Worm (Caenorhabditis elegans) whole organism, midembryonic: Measurements from ENCODE around the gene gad-2.

Source experiments
- T22C8.4 ChIP-seq: fragments of 200-800 bp; sonication (Bioruptor generic); IDR thresholded peaks from 2 replicates; pipeline ENCODE4 v1.3.6; 2022; ENCODE audit warnings: missing genetic modification characterization, missing compliant biosample characterization
- cog-1 ChIP-seq: sonication (generic microtip); optimal IDR thresholded peaks from 2 replicates; lab custom pipeline; 2016; ENCODE audit warnings: missing genetic modification characterization, missing compliant biosample characterization
- flt-1 ChIP-seq: fragments of 200-800 bp; sonication (Bioruptor generic); IDR thresholded peaks from 2 replicates; pipeline ENCODE4 v1.3.6; 2022; ENCODE audit warnings: missing genetic modification characterization, missing compliant biosample characterization
- klf-2 ChIP-seq: fragments of 200-800 bp; sonication (Bioruptor generic); conservative IDR thresholded peaks from 2 replicates; pipeline ENCODE4 v1.3.6; 2022; ENCODE audit warnings: missing genetic modification reagents, missing genetic modification characterization, missing compliant biosample characterization
- med-1 ChIP-seq: sonication (generic microtip); optimal IDR thresholded peaks from 2 replicates; lab custom pipeline; 2017; ENCODE audit warnings: missing genetic modification characterization, mild to moderate bottlenecking, missing compliant biosample characterization, antibody characterized with exemption, missing genetic modification reagents; ENCODE audit not compliant: insufficient read depth
- ref-1 ChIP-seq: fragments of 200-800 bp; sonication (Bioruptor generic); conservative IDR thresholded peaks from 2 replicates; pipeline ENCODE4 v1.3.6; 2022; ENCODE audit warnings: missing genetic modification reagents, missing genetic modification characterization, missing compliant biosample characterization
- tab-1 ChIP-seq: fragments of 200-800 bp; sonication (Bioruptor generic); IDR thresholded peaks from 2 replicates; pipeline ENCODE4 v1.3.6; 2022; ENCODE audit warnings: missing genetic modification characterization, missing compliant biosample characterization
- ztf-23 ChIP-seq: fragments of 200-800 bp; sonication (Bioruptor generic); IDR thresholded peaks from 2 replicates; pipeline ENCODE4 v1.3.6; 2022; ENCODE audit warnings: missing genetic modification reagents, missing genetic modification characterization, missing compliant biosample characterization
- ztf-29 ChIP-seq: fragments of 200-800 bp; sonication (Bioruptor generic); IDR thresholded peaks from 2 replicates; pipeline ENCODE4 v1.3.6; 2022; ENCODE audit warnings: missing genetic modification reagents, missing genetic modification characterization, missing compliant biosample characterization

The gad-2 gene

ce11 chrX:7430483-7430882 is 37.2 kb downstream of the gad-2 start:
- TF ChIP-seq flt-1 (GFP tag; lab: Robert Waterston, UW) = no peak

DNA sequence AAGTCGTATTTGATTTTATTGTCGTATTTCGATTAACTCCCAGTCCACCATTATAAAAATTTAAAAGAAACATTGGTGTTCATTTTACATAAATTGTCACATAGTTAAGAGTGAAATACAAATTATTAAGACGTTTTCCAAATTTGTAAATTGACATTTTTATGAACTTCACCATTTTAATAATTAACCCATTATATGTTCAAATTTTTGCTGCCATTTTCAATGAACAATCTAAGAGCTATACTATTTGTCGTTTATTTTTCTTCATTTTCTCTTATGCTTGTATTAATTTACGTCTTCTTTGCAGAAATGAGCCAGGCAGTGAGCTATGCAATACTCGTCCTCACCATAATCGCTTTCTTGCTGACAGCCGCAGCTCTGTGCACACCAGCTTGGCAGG is 37.9 kb downstream of the gad-2 start, which contains the start of gene clc-2:
TSS of gene clc-2 (plus strand) at position 301 of the 400 bp plus-strand sequence.
- TF ChIP-seq ztf-29 = no peak
- no peak for TF ChIP-seq klf-2 (GFP tag; lab: Robert Waterston, UW)
- no peak for TF ChIP-seq T22C8.4 (GFP tag; lab: Robert Waterston, UW)
- no peak for TF ChIP-seq tab-1 (GFP tag; lab: Robert Waterston, UW)
- TF ChIP-seq med-1 (GFP tag; lab: Kevin White, UChicago) = no peak
- TF ChIP-seq ztf-23 = no peak
- no peak for TF ChIP-seq cog-1 (tag; lab: Kevin White, UChicago)
- TF ChIP-seq flt-1 (GFP tag; lab: Robert Waterston, UW) = no peak
- TF ChIP-seq ref-1 (GFP tag; lab: Robert Waterston, UW) = no peak

ce11 chrX:7433269-7433668 is 40.0 kb downstream of the gad-2 start, which contains the start of gene clc-5:
Gene clc-5, plus strand, starts transcription at chrX:7433569.
- no peak for TF ChIP-seq T22C8.4 (GFP tag; lab: Robert Waterston, UW)

- TF ChIP-seq tab-1 (GFP tag; lab: Robert Waterston, UW) (no peak), cog-1 (tag; lab: Kevin White, UChicago) (no peak), ztf-29 (no peak), klf-2 (GFP tag; lab: Robert Waterston, UW) (no peak), T22C8.4 (GFP tag; lab: Robert Waterston, UW) (no peak), ref-1 (GFP tag; lab: Robert Waterston, UW) (no peak), ztf-23 (no peak), flt-1 (GFP tag; lab: Robert Waterston, UW) (no peak), med-1 (GFP tag; lab: Kevin White, UChicago) (no peak)
These were observed 43.6 kb downstream of the gad-2 start for ce11 chrX:7436912-7437311.

DNA sequence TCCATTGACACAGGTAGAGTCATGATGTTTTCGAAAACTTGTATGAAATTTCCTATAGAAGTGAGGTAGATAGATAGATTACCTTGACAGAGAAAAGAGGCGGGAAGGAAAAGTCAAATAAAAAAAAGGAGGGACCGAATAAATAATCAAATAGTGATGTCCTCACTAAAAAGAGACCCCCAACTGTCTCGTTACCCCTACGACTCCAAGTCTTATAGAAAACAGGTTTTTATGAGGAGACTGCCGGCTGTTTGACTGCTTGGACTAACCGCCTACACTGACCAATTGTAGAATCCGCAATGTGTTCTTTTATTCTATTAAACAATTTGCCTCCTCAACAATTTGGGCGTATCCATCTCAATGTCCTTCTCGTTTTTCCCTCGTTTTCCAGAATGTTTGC is 44.7 kb downstream of the gad-2 start, which contains the start of gene C01C10.2:
TSS of gene C01C10.2 (minus strand) at position 170 of the 400 bp plus-strand sequence.
- TF ChIP-seq ztf-23 (no peak), med-1 (GFP tag; lab: Kevin White, UChicago) (no peak), flt-1 (GFP tag; lab: Robert Waterston, UW) (no peak), klf-2 (GFP tag; lab: Robert Waterston, UW) (no peak), tab-1 (GFP tag; lab: Robert Waterston, UW) (no peak), ref-1 (GFP tag; lab: Robert Waterston, UW) (no peak), cog-1 (tag; lab: Kevin White, UChicago) (no peak), ztf-29 (no peak), T22C8.4 (GFP tag; lab: Robert Waterston, UW) (no peak)

DNA sequence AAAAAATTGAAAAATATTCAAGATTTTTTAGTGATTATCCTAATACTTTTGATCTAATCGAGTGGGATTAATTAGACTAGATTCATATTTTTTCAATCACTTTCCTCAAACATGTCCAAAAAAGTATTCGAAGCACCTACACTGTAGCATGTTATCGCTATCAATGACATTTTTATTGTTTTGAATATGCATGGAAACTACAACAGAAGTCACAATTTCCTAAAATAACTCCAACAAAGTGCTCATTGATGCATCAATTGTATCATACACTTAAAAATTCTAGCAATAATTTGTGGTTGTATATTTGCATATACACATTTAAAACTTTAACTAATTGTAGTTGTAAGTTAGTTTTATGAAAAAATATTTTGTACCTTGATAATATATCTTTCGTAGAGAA is 46.8 kb downstream of the gad-2 start:
- TF ChIP-seq ztf-29 = no peak
- no peak for TF ChIP-seq klf-2 (GFP tag; lab: Robert Waterston, UW)
- no peak for TF ChIP-seq tab-1 (GFP tag; lab: Robert Waterston, UW)
- no peak for TF ChIP-seq cog-1 (tag; lab: Kevin White, UChicago)
- no peak for TF ChIP-seq ref-1 (GFP tag; lab: Robert Waterston, UW)
- TF ChIP-seq ztf-23 = no peak
- no peak for TF ChIP-seq med-1 (GFP tag; lab: Kevin White, UChicago)
- TF ChIP-seq T22C8.4 (GFP tag; lab: Robert Waterston, UW) = no peak
- no peak for TF ChIP-seq flt-1 (GFP tag; lab: Robert Waterston, UW)

- TF ChIP-seq klf-2 (GFP tag; lab: Robert Waterston, UW) (no peak), T22C8.4 (GFP tag; lab: Robert Waterston, UW) (no peak), tab-1 (GFP tag; lab: Robert Waterston, UW) (no peak), ztf-29 (no peak), flt-1 (GFP tag; lab: Robert Waterston, UW) (no peak), ref-1 (GFP tag; lab: Robert Waterston, UW) (no peak), ztf-23 (no peak), cog-1 (tag; lab: Kevin White, UChicago) (no peak), med-1 (GFP tag; lab: Kevin White, UChicago) (no peak)
These were observed 49.2 kb downstream of the gad-2 start, which contains the start of gene acl-12 for ce11 chrX:7442477-7442876. Gene acl-12, minus strand, starts transcription at chrX:7442577.
